Fruit fly (Drosophila melanogaster) whole organism, prepupa: ENCODE measurements around the gene wake.

Experiments used
- Blimp-1 ChIP-seq: fragments of 200-800 bp; sonication (Bioruptor generic); optimal IDR thresholded peaks from 3 replicates; lab custom pipeline; 2017; ENCODE audit warnings: missing biosample characterization, missing genetic modification characterization, mild to moderate bottlenecking, moderate library complexity, missing genetic modification reagents
- CG10631 ChIP-seq: fragments of 200-800 bp; sonication (Bioruptor generic); optimal IDR thresholded peaks from 2 replicates; lab custom pipeline; 2016; ENCODE audit warnings: missing biosample characterization, missing genetic modification characterization
- CG10669 ChIP-seq: fragments of 200-800 bp; sonication (Bioruptor generic); optimal IDR thresholded peaks from 3 replicates; lab custom pipeline; 2018; ENCODE audit warnings: missing biosample characterization, mild to moderate bottlenecking, missing genetic modification characterization, moderate library complexity
- CG11294 ChIP-seq: fragments of 200-800 bp; sonication (Bioruptor generic); IDR thresholded peaks from 2 replicates; pipeline ENCODE4 v1.3.6; 2022; ENCODE audit warnings: missing biosample characterization, missing genetic modification characterization
- CG11762 ChIP-seq: fragments of 200-800 bp; sonication (Bioruptor generic); optimal IDR thresholded peaks from 3 replicates; lab custom pipeline; 2016; ENCODE audit warnings: missing biosample characterization, missing genetic modification characterization; ENCODE audit not compliant: insufficient read depth
- CG11902 ChIP-seq: fragments of 200-800 bp; sonication (Bioruptor generic); optimal IDR thresholded peaks from 3 replicates; lab custom pipeline; 2016; ENCODE audit warnings: missing biosample characterization, missing genetic modification characterization
- CG16779 ChIP-seq: fragments of 200-800 bp; sonication (Bioruptor generic); optimal IDR thresholded peaks from 3 replicates; lab custom pipeline; 2017; ENCODE audit warnings: missing biosample characterization, mild to moderate bottlenecking, missing genetic modification characterization
- CG31627 ChIP-seq: fragments of 200-800 bp; sonication (Bioruptor generic); optimal IDR thresholded peaks from 3 replicates; lab custom pipeline; 2016; ENCODE audit warnings: missing biosample characterization, missing genetic modification characterization
- CG32006 ChIP-seq: fragments of 200-800 bp; sonication (Bioruptor generic); optimal IDR thresholded peaks from 3 replicates; lab custom pipeline; 2017; ENCODE audit warnings: missing biosample characterization, mild to moderate bottlenecking, missing genetic modification characterization
- CG34406 ChIP-seq: fragments of 200-800 bp; sonication (Bioruptor generic); optimal IDR thresholded peaks from 3 replicates; lab custom pipeline; 2016; ENCODE audit warnings: missing biosample characterization, missing genetic modification characterization
- CG3919 ChIP-seq: fragments of 200-800 bp; sonication (Bioruptor generic); optimal IDR thresholded peaks from 3 replicates; lab custom pipeline; 2016; ENCODE audit warnings: missing biosample characterization, missing genetic modification characterization
- CG4318 ChIP-seq: fragments of 200-800 bp; sonication (Bioruptor generic); optimal IDR thresholded peaks from 3 replicates; lab custom pipeline; 2017; ENCODE audit warnings: missing biosample characterization, mild to moderate bottlenecking, missing genetic modification characterization
- CG6163 ChIP-seq: fragments of 200-800 bp; sonication (Bioruptor generic); IDR thresholded peaks from 3 replicates; pipeline ENCODE4 v1.3.6; 2022; ENCODE audit warnings: missing biosample characterization, missing genetic modification characterization
- CG6276 ChIP-seq: fragments of 200-800 bp; sonication (Bioruptor generic); optimal IDR thresholded peaks from 2 replicates; lab custom pipeline; 2017; ENCODE audit warnings: missing biosample characterization, mild to moderate bottlenecking, missing genetic modification characterization
- CG6792 ChIP-seq: fragments of 200-800 bp; sonication (Bioruptor generic); optimal IDR thresholded peaks from 3 replicates; lab custom pipeline; 2016; ENCODE audit warnings: missing biosample characterization, missing genetic modification characterization
- CG6854 ChIP-seq: fragments of 200-800 bp; sonication (Bioruptor generic); optimal IDR thresholded peaks from 2 replicates; lab custom pipeline; 2017; ENCODE audit warnings: missing biosample characterization, mild to moderate bottlenecking, missing genetic modification characterization
- CG7368 ChIP-seq: fragments of 200-800 bp; sonication (Bioruptor generic); optimal IDR thresholded peaks from 3 replicates; lab custom pipeline; 2016; ENCODE audit warnings: missing biosample characterization, missing genetic modification characterization
- CG8119 ChIP-seq: fragments of 200-800 bp; sonication (Bioruptor generic); IDR thresholded peaks from 3 replicates; pipeline ENCODE4 v1.3.6; 2022; ENCODE audit warnings: missing biosample characterization, missing genetic modification characterization
- CG8319 ChIP-seq: fragments of 200-800 bp; sonication (Bioruptor generic); optimal IDR thresholded peaks from 3 replicates; lab custom pipeline; 2016; ENCODE audit warnings: missing biosample characterization, missing genetic modification characterization
- CG8632 ChIP-seq: fragments of 200-800 bp; sonication (Bioruptor generic); optimal IDR thresholded peaks from 3 replicates; lab custom pipeline; 2016; ENCODE audit warnings: missing biosample characterization, missing genetic modification characterization
- Eip75B ChIP-seq: fragments of 200-800 bp; sonication (Bioruptor generic); optimal IDR thresholded peaks from 3 replicates; lab custom pipeline; 2016; ENCODE audit warnings: missing biosample characterization, missing genetic modification characterization
- Eip78C ChIP-seq: fragments of 200-800 bp; sonication (Bioruptor generic); peaks from one replicate; lab custom pipeline; 2016; ENCODE audit warnings: missing biosample characterization, missing genetic modification characterization
- Eip93F ChIP-seq: fragments of 200-800 bp; sonication (Bioruptor generic); optimal IDR thresholded peaks from 2 replicates; lab custom pipeline; 2016; ENCODE audit warnings: missing biosample characterization, mild to moderate bottlenecking, missing genetic modification characterization
- Ets21C ChIP-seq: fragments of 200-800 bp; sonication (Bioruptor generic); optimal IDR thresholded peaks from 3 replicates; lab custom pipeline; 2016; ENCODE audit warnings: missing biosample characterization, missing genetic modification characterization
- Ets96B ChIP-seq: fragments of 200-800 bp; optimal IDR thresholded peaks from 2 replicates; lab custom pipeline; 2019; ENCODE audit warnings: missing biosample characterization, mild to moderate bottlenecking, missing genetic modification characterization, moderate library complexity
- Gug ChIP-seq: fragments of 200-800 bp; sonication (Bioruptor generic); IDR thresholded peaks from 2 replicates; pipeline ENCODE4 v1.3.6; 2022; ENCODE audit warnings: missing biosample characterization, missing genetic modification characterization
- Hr39 ChIP-seq: fragments of 200-800 bp; sonication (Bioruptor generic); optimal IDR thresholded peaks from 2 replicates; lab custom pipeline; 2016; ENCODE audit warnings: missing biosample characterization, missing genetic modification characterization
- Hr4 ChIP-seq: fragments of 200-800 bp; sonication (Bioruptor generic); optimal IDR thresholded peaks from 3 replicates; lab custom pipeline; 2016; ENCODE audit warnings: missing biosample characterization, missing genetic modification characterization
- Met ChIP-seq: fragments of 200-800 bp; sonication (Bioruptor generic); optimal IDR thresholded peaks from 3 replicates; lab custom pipeline; 2016; ENCODE audit warnings: missing biosample characterization, missing genetic modification characterization
- OdsH ChIP-seq: fragments of 200-800 bp; sonication (Bioruptor generic); optimal IDR thresholded peaks from 3 replicates; lab custom pipeline; 2016; ENCODE audit warnings: missing biosample characterization, missing genetic modification characterization
- Smox ChIP-seq: fragments of 200-800 bp; sonication (Bioruptor generic); optimal IDR thresholded peaks from 3 replicates; lab custom pipeline; 2016; ENCODE audit warnings: missing biosample characterization, missing genetic modification characterization
- Sox102F ChIP-seq: fragments of 200-800 bp; sonication (Bioruptor generic); optimal IDR thresholded peaks from 2 replicates; lab custom pipeline; 2016; ENCODE audit warnings: missing biosample characterization, mild to moderate bottlenecking, missing genetic modification characterization
- Sox14 ChIP-seq: fragments of 200-800 bp; sonication (Bioruptor generic); optimal IDR thresholded peaks from 3 replicates; lab custom pipeline; 2016; ENCODE audit warnings: missing biosample characterization, missing genetic modification characterization
- Sox15 ChIP-seq: fragments of 200-800 bp; sonication (Bioruptor generic); optimal IDR thresholded peaks from 3 replicates; lab custom pipeline; 2016; ENCODE audit warnings: missing biosample characterization, missing genetic modification characterization
- achi ChIP-seq: fragments of 200-800 bp; sonication (Bioruptor generic); optimal IDR thresholded peaks from 3 replicates; lab custom pipeline; 2016; ENCODE audit warnings: missing biosample characterization, missing genetic modification characterization
- acj6 ChIP-seq: fragments of 200-800 bp; sonication (Bioruptor generic); optimal IDR thresholded peaks from 3 replicates; lab custom pipeline; 2016; ENCODE audit warnings: missing biosample characterization, missing genetic modification characterization
- cyc ChIP-seq: fragments of 200-800 bp; sonication (Bioruptor generic); optimal IDR thresholded peaks from 3 replicates; lab custom pipeline; 2016; ENCODE audit warnings: missing biosample characterization, missing genetic modification characterization
- dac ChIP-seq: fragments of 200-800 bp; sonication (Bioruptor generic); optimal IDR thresholded peaks from 2 replicates; lab custom pipeline; 2017; ENCODE audit warnings: missing biosample characterization, mild to moderate bottlenecking, missing genetic modification characterization
- esn ChIP-seq: fragments of 200-800 bp; sonication (Bioruptor generic); optimal IDR thresholded peaks from 2 replicates; lab custom pipeline; 2016; ENCODE audit warnings: missing biosample characterization, mild to moderate bottlenecking, missing genetic modification characterization, moderate library complexity
- fd59A ChIP-seq: fragments of 200-800 bp; sonication (Bioruptor generic); optimal IDR thresholded peaks from 2 replicates; lab custom pipeline; 2017; ENCODE audit warnings: missing biosample characterization, mild to moderate bottlenecking, missing genetic modification characterization, missing genetic modification reagents
- fd85E ChIP-seq: fragments of 200-800 bp; sonication (Bioruptor generic); optimal IDR thresholded peaks from 3 replicates; lab custom pipeline; 2016; ENCODE audit warnings: missing biosample characterization, missing genetic modification characterization
- lz ChIP-seq: fragments of 200-800 bp; sonication (Bioruptor generic); optimal IDR thresholded peaks from 3 replicates; lab custom pipeline; 2016; ENCODE audit warnings: missing biosample characterization, missing genetic modification characterization
- net ChIP-seq: fragments of 200-800 bp; sonication (Bioruptor generic); optimal IDR thresholded peaks from 3 replicates; lab custom pipeline; 2016; ENCODE audit warnings: missing biosample characterization, missing genetic modification characterization
- pdm3 ChIP-seq: fragments of 200-800 bp; sonication (Bioruptor generic); optimal IDR thresholded peaks from 3 replicates; lab custom pipeline; 2016; ENCODE audit warnings: missing biosample characterization, missing genetic modification characterization
- svp ChIP-seq: fragments of 200-800 bp; sonication (Bioruptor generic); peaks from one replicate; lab custom pipeline; 2016; ENCODE audit warnings: missing biosample characterization, missing genetic modification characterization
- topi ChIP-seq: fragments of 200-800 bp; sonication (Bioruptor generic); optimal IDR thresholded peaks from 3 replicates; lab custom pipeline; 2016; ENCODE audit warnings: missing biosample characterization, missing genetic modification characterization
- vri ChIP-seq: fragments of 200-800 bp; sonication (Bioruptor generic); optimal IDR thresholded peaks from 3 replicates; lab custom pipeline; 2016; ENCODE audit warnings: missing biosample characterization, mild to moderate bottlenecking, missing genetic modification characterization

wake gene

dm6 chr3R:22626842-22627392 is 12.7 kb upstream of the wake start (continued):
- TF ChIP-seq Hr4 (peak; percentile 49), CG3919 (GFP tag; lab: Kevin White, UChicago) (peak; percentile 62), Gug (peak; percentile 71), Eip93F (GFP tag; lab: Kevin White, UChicago) (no peak), Ets96B (tag; lab: Kevin White, UChicago) (peak; percentile 91), Eip78C (GFP tag; lab: Kevin White, UChicago) (no peak), CG4318 (GFP tag; lab: Kevin White, UChicago) (no peak), vri (GFP tag; lab: Kevin White, UChicago) (peak; percentile 65), Sox14 (GFP tag; lab: Kevin White, UChicago) (peak; percentile 69), Eip75B (GFP tag; lab: Kevin White, UChicago) (peak; percentile 66), CG11762 (GFP tag; lab: Kevin White, UChicago) (peak; percentile 50), CG10631 (no peak), CG31627 (no peak), CG6854 (peak; percentile 55), pdm3 (GFP tag; lab: Kevin White, UChicago) (peak; percentile 43), cyc (GFP tag; lab: Kevin White, UChicago) (no peak), CG10669 (GFP tag; lab: Kevin White, UChicago) (peak; percentile 78), lz (GFP tag; lab: Kevin White, UChicago) (no peak), svp (GFP tag; lab: Kevin White, UChicago) (peak; percentile 73), acj6 (peak; percentile 19), Blimp-1 (GFP tag; lab: Kevin White, UChicago) (no peak), CG6276 (GFP tag; lab: Kevin White, UChicago) (peak; percentile 96), Met (GFP tag; lab: Kevin White, UChicago) (peak; percentile 45), OdsH (GFP tag; lab: Kevin White, UChicago) (peak; percentile 41)

- TF ChIP-seq dac (no peak), CG34406 (GFP tag; lab: Kevin White, UChicago) (peak; percentile 75), Eip93F (GFP tag; lab: Kevin White, UChicago) (no peak), Hr39 (GFP tag; lab: Kevin White, UChicago) (peak; percentile 94), CG6163 (peak; percentile 51; the same call in 1 of the 3 replicates), Smox (GFP tag; lab: Kevin White, UChicago) (peak; percentile 87), Sox15 (GFP tag; lab: Kevin White, UChicago) (peak; percentile 70), vri (GFP tag; lab: Kevin White, UChicago) (peak; percentile 56), lz (GFP tag; lab: Kevin White, UChicago) (peak; percentile 81), CG6792 (GFP tag; lab: Kevin White, UChicago) (peak; percentile 72), acj6 (peak; percentile 79), Eip78C (GFP tag; lab: Kevin White, UChicago) (peak; percentile 68), fd85E (GFP tag; lab: Kevin White, UChicago) (no peak), CG8119 (GFP tag; lab: Robert Waterston, UW) (no peak; the same call in 2 of the 3 replicates), topi (GFP tag; lab: Kevin White, UChicago) (peak; percentile 84), esn (peak; percentile 91), CG11294 (GFP tag; lab: Robert Waterston, UW) (no peak), CG11902 (GFP tag; lab: Kevin White, UChicago) (peak; percentile 8), cyc (GFP tag; lab: Kevin White, UChicago) (peak; percentile 48), Hr4 (peak; percentile 51), CG16779 (tag; lab: Kevin White, UChicago) (no peak), CG8632 (peak; percentile 63), Ets21C (GFP tag; lab: Kevin White, UChicago) (peak; percentile 81), CG8319 (GFP tag; lab: Kevin White, UChicago) (no peak), CG7368 (no peak), achi (peak; percentile 65), Met (GFP tag; lab: Kevin White, UChicago) (peak; percentile 91), svp (GFP tag; lab: Kevin White, UChicago) (peak; percentile 79), Sox14 (GFP tag; lab: Kevin White, UChicago) (peak; percentile 81), CG32006 (GFP tag; lab: Kevin White, UChicago) (peak; percentile 29), OdsH (GFP tag; lab: Kevin White, UChicago) (peak; percentile 71), CG11762 (GFP tag; lab: Kevin White, UChicago) (no peak), Sox102F (GFP tag; lab: Kevin White, UChicago) (peak; percentile 89), CG10631 (peak; percentile 36), pdm3 (GFP tag; lab: Kevin White, UChicago) (peak; percentile 76), net (GFP tag; lab: Kevin White, UChicago) (peak; percentile 44), fd59A (GFP tag; lab: Kevin White, UChicago) (no peak), Blimp-1 (GFP tag; lab: Kevin White, UChicago) (peak; percentile 17)
Observed at dm6 chr3R:22627936-22628513, 11.6 kb upstream of the wake start.
